Worm (Caenorhabditis elegans) whole organism, L4 larva: ENCODE measurements around the gene nhr-48.

Experiments used
- F10B5.3 ChIP-seq: sonication (generic microtip); optimal IDR thresholded peaks from 2 replicates; lab custom pipeline; 2016; ENCODE audit warnings: mild to moderate bottlenecking, missing genetic modification characterization, missing compliant biosample characterization
- F26F4.8 ChIP-seq: fragments of 200-800 bp; sonication (Bioruptor generic); conservative IDR thresholded peaks from 2 replicates; pipeline ENCODE4 v1.3.6; 2022; ENCODE audit warnings: missing genetic modification characterization, missing compliant biosample characterization
- R02D3.7 ChIP-seq: fragments of 150-350 bp; sonication (generic microtip); optimal IDR thresholded peaks from 3 replicates; lab custom pipeline; 2014; ENCODE audit warnings: missing biosample characterization, missing genetic modification characterization
- Y105C5A.15 ChIP-seq: fragments of 200-800 bp; sonication (Bioruptor generic); IDR thresholded peaks from 2 replicates; pipeline ENCODE4 v1.3.6; 2022; ENCODE audit warnings: missing genetic modification characterization, missing compliant biosample characterization
- Y5F2A.4 ChIP-seq: fragments of 200-800 bp; sonication (Bioruptor generic); optimal IDR thresholded peaks from 2 replicates; lab custom pipeline; 2018; ENCODE audit warnings: mild to moderate bottlenecking, missing genetic modification characterization, missing compliant biosample characterization
- Y75B8A.6 ChIP-seq: fragments of 200-800 bp; sonication (Bioruptor generic); IDR thresholded peaks from 2 replicates; pipeline ENCODE4 v1.3.6; 2022; ENCODE audit warnings: missing genetic modification reagents, missing genetic modification characterization, missing compliant biosample characterization
- ZK546.5 ChIP-seq, 2 experiments: sonication (generic microtip); optimal IDR thresholded peaks; 2 replicates each; lab custom pipeline; 2017; ENCODE audit warnings: missing biosample characterization in 2 of 2, missing genetic modification characterization in 2 of 2
- aly-2 ChIP-seq: sonication (generic microtip); optimal IDR thresholded peaks from 2 replicates; lab custom pipeline; 2018; ENCODE audit warnings: missing biosample characterization, missing genetic modification characterization
- ama-1 ChIP-seq: fragments of 150-350 bp; optimal IDR thresholded peaks from 2 replicates; lab custom pipeline; 2014; ENCODE audit warnings: inconsistent platforms, mixed read lengths
- attf-4 ChIP-seq: sonication (generic microtip); optimal IDR thresholded peaks from 3 replicates; lab custom pipeline; 2017; ENCODE audit warnings: missing biosample characterization, missing genetic modification characterization
- ceh-28 ChIP-seq: fragments of 150-350 bp; optimal IDR thresholded peaks from 2 replicates; lab custom pipeline; 2014; ENCODE audit warnings: missing biosample characterization, missing genetic modification reagents, missing genetic modification characterization
- ceh-32 ChIP-seq: sonication (generic microtip); optimal IDR thresholded peaks from 2 replicates; lab custom pipeline; 2016; ENCODE audit warnings: mild to moderate bottlenecking, missing genetic modification characterization, missing compliant biosample characterization; ENCODE audit not compliant: poor library complexity
- ceh-62 ChIP-seq: sonication (generic microtip); optimal IDR thresholded peaks from 2 replicates; lab custom pipeline; 2017; ENCODE audit warnings: missing biosample characterization, missing genetic modification characterization
- ces-1 ChIP-seq: fragments of 150-350 bp; sonication (generic microtip); optimal IDR thresholded peaks from 4 replicates; lab custom pipeline; 2014; ENCODE audit warnings: missing biosample characterization, missing genetic modification reagents, missing genetic modification characterization
- cey-2 ChIP-seq: sonication (generic microtip); optimal IDR thresholded peaks from 3 replicates; lab custom pipeline; 2017; ENCODE audit warnings: missing genetic modification characterization, mild to moderate bottlenecking, missing compliant biosample characterization, antibody characterized with exemption, borderline replicate concordance; ENCODE audit not compliant: insufficient read depth
- daf-16 ChIP-seq, 3 experiments: sonication (generic microtip); optimal IDR thresholded peaks; 2 replicates each; lab custom pipeline; 2016 to 2017; ENCODE audit warnings: missing genetic modification characterization in 3 of 3, missing genetic modification reagents in 3 of 3, mild to moderate bottlenecking in 2 of 3, missing compliant biosample characterization in 2 of 3, missing biosample characterization in 1 of 3, moderate library complexity in 1 of 3
- daf-8 ChIP-seq: fragments of 200-800 bp; sonication (Bioruptor generic); IDR thresholded peaks from 2 replicates; pipeline ENCODE4 v1.3.6; 2022; ENCODE audit warnings: missing genetic modification characterization, missing compliant biosample characterization
- dmd-6 ChIP-seq: fragments of 200-800 bp; sonication (Bioruptor generic); IDR thresholded peaks from 2 replicates; pipeline ENCODE4 v1.3.6; 2022; ENCODE audit warnings: missing genetic modification reagents, missing genetic modification characterization, missing compliant biosample characterization
- dpl-1 ChIP-seq: fragments of 150-350 bp; optimal IDR thresholded peaks from 2 replicates; lab custom pipeline; 2014; ENCODE audit warnings: missing biosample characterization, missing genetic modification reagents, missing genetic modification characterization
- egl-27 ChIP-seq: sonication (generic microtip); optimal IDR thresholded peaks from 3 replicates; lab custom pipeline; 2017; ENCODE audit warnings: missing biosample characterization, missing genetic modification reagents, missing genetic modification characterization
- egl-43 ChIP-seq: fragments of 200-800 bp; sonication (Bioruptor generic); IDR thresholded peaks from 2 replicates; pipeline ENCODE4 v1.3.6; 2022; ENCODE audit warnings: missing genetic modification reagents, missing genetic modification characterization, missing compliant biosample characterization
- fos-1 ChIP-seq: fragments of 150-350 bp; optimal IDR thresholded peaks from 2 replicates; lab custom pipeline; 2014; ENCODE audit warnings: missing biosample characterization, missing genetic modification characterization
- gei-8 ChIP-seq: fragments of 200-800 bp; sonication (Bioruptor generic); optimal IDR thresholded peaks from 2 replicates; lab custom pipeline; 2018; ENCODE audit warnings: mild to moderate bottlenecking, missing genetic modification characterization, missing compliant biosample characterization
- hlh-30 ChIP-seq: sonication (generic microtip); optimal IDR thresholded peaks from 2 replicates; lab custom pipeline; 2017; ENCODE audit warnings: antibody characterized with exemption, mild to moderate bottlenecking, missing genetic modification characterization, missing compliant biosample characterization; ENCODE audit not compliant: insufficient read depth
- hmg-1.1 ChIP-seq: fragments of 200-800 bp; sonication (Bioruptor generic); IDR thresholded peaks from 2 replicates; pipeline ENCODE4 v1.3.6; 2022; ENCODE audit warnings: missing genetic modification reagents, missing genetic modification characterization, missing compliant biosample characterization
- lim-7 ChIP-seq: fragments of 200-800 bp; sonication (Bioruptor generic); IDR thresholded peaks from 2 replicates; pipeline ENCODE4 v1.3.6; 2022; ENCODE audit warnings: missing genetic modification characterization, missing compliant biosample characterization
- lin-29 ChIP-seq: fragments of 200-800 bp; sonication (Bioruptor generic); IDR thresholded peaks from 2 replicates; pipeline ENCODE4 v1.3.6; 2022; ENCODE audit warnings: missing genetic modification reagents, missing genetic modification characterization, missing compliant biosample characterization
- lin-39 ChIP-seq: fragments of 150-350 bp; optimal IDR thresholded peaks from 2 replicates; lab custom pipeline; 2014; ENCODE audit warnings: missing biosample characterization, missing genetic modification reagents, missing genetic modification characterization
- lir-3 ChIP-seq: sonication (generic microtip); optimal IDR thresholded peaks from 2 replicates; lab custom pipeline; 2016; ENCODE audit warnings: mild to moderate bottlenecking, missing genetic modification characterization, missing compliant biosample characterization
- lsy-2 ChIP-seq, 2 experiments: fragments of 150-350 bp in 1 of 2; sonication (generic microtip) in 1 of 2; optimal IDR thresholded peaks; 2 replicates each; lab custom pipeline; 2014 to 2017; ENCODE audit warnings: missing biosample characterization in 2 of 2, missing genetic modification characterization in 2 of 2
- mdl-1 ChIP-seq, 2 experiments: fragments of 150-350 bp in 1 of 2; sonication (generic microtip) in 1 of 2; optimal IDR thresholded peaks; 2 replicates each; lab custom pipeline; 2014 to 2017; ENCODE audit warnings: missing biosample characterization in 2 of 2, missing genetic modification characterization in 2 of 2
- mep-1 ChIP-seq: fragments of 150-350 bp; sonication (generic microtip); optimal IDR thresholded peaks from 3 replicates; lab custom pipeline; 2014; ENCODE audit warnings: missing biosample characterization, missing genetic modification characterization
- mes-2 ChIP-seq: sonication (generic microtip); optimal IDR thresholded peaks from 2 replicates; lab custom pipeline; 2016; ENCODE audit warnings: missing genotype, mild to moderate bottlenecking, missing genetic modification characterization, missing compliant biosample characterization; ENCODE audit not compliant: poor library complexity, severe bottlenecking
- mxl-3 ChIP-seq: fragments of 200-800 bp; sonication (Bioruptor generic); optimal IDR thresholded peaks from 2 replicates; lab custom pipeline; 2018; ENCODE audit warnings: mild to moderate bottlenecking, missing genetic modification characterization, missing compliant biosample characterization
- nhr-10 ChIP-seq: fragments of 150-350 bp; optimal IDR thresholded peaks from 2 replicates; lab custom pipeline; 2014; ENCODE audit warnings: missing biosample characterization, missing genetic modification characterization
- nhr-111 ChIP-seq: fragments of 200-800 bp; sonication (Bioruptor generic); optimal IDR thresholded peaks from 2 replicates; lab custom pipeline; 2018; ENCODE audit warnings: mild to moderate bottlenecking, missing genetic modification characterization, missing compliant biosample characterization
- nhr-41 ChIP-seq: fragments of 200-800 bp; sonication (Bioruptor generic); IDR thresholded peaks from 2 replicates; pipeline ENCODE4 v1.3.6; 2022; ENCODE audit warnings: missing genetic modification reagents, missing genetic modification characterization, missing compliant biosample characterization
- nhr-42 ChIP-seq: fragments of 200-800 bp; sonication (Bioruptor generic); IDR thresholded peaks from 2 replicates; pipeline ENCODE4 v1.3.6; 2022; ENCODE audit warnings: missing genetic modification characterization, missing compliant biosample characterization
- nhr-6 ChIP-seq: fragments of 150-350 bp; optimal IDR thresholded peaks from 2 replicates; lab custom pipeline; 2014; ENCODE audit warnings: missing biosample characterization, missing genetic modification characterization
- nhr-76 ChIP-seq: fragments of 150-350 bp; optimal IDR thresholded peaks from 2 replicates; lab custom pipeline; 2014; ENCODE audit warnings: missing biosample characterization, missing genetic modification characterization
- nhr-77 ChIP-seq: fragments of 150-350 bp; optimal IDR thresholded peaks from 2 replicates; lab custom pipeline; 2014; ENCODE audit warnings: missing biosample characterization, missing genetic modification characterization
- php-3 ChIP-seq: fragments of 200-800 bp; sonication (Bioruptor generic); IDR thresholded peaks from 2 replicates; pipeline ENCODE4 v1.3.6; 2022; ENCODE audit warnings: missing genetic modification reagents, missing genetic modification characterization, missing compliant biosample characterization
- pqm-1 ChIP-seq: sonication (generic microtip); optimal IDR thresholded peaks from 2 replicates; lab custom pipeline; 2017; ENCODE audit warnings: missing biosample characterization, missing genetic modification characterization
- set-16 ChIP-seq: fragments of 200-800 bp; sonication (Bioruptor generic); IDR thresholded peaks from 2 replicates; pipeline ENCODE4 v1.3.6; 2022; ENCODE audit warnings: missing genetic modification reagents, missing genetic modification characterization, missing compliant biosample characterization
- skn-1 ChIP-seq: fragments of 150-350 bp; optimal IDR thresholded peaks from 2 replicates; lab custom pipeline; 2014; ENCODE audit warnings: missing biosample characterization, missing genetic modification characterization
- spr-1 ChIP-seq: sonication (generic microtip); optimal IDR thresholded peaks from 2 replicates; lab custom pipeline; 2016; ENCODE audit warnings: mild to moderate bottlenecking, missing genetic modification characterization, missing compliant biosample characterization
- spr-3 ChIP-seq: fragments of 200-800 bp; sonication (Bioruptor generic); optimal IDR thresholded peaks from 2 replicates; lab custom pipeline; 2018; ENCODE audit warnings: mild to moderate bottlenecking, missing genetic modification characterization, missing compliant biosample characterization
- tra-1 ChIP-seq: fragments of 200-800 bp; sonication (Bioruptor generic); IDR thresholded peaks from 2 replicates; pipeline ENCODE4 v1.3.6; 2022; ENCODE audit warnings: missing genetic modification reagents, missing genetic modification characterization, missing compliant biosample characterization
- unc-39 ChIP-seq: sonication (generic microtip); optimal IDR thresholded peaks from 2 replicates; lab custom pipeline; 2017; ENCODE audit warnings: missing biosample characterization, missing genetic modification characterization
- unc-62 ChIP-seq, 3 experiments: fragments of 150-350 bp in 1 of 3; sonication (generic microtip); optimal IDR thresholded peaks in 2 of 3; peaks in 1 of 3; 1 replicate in 1 of 3; 2 replicates in 2 of 3; lab custom pipeline; 2014 to 2017; ENCODE audit warnings: missing biosample characterization in 3 of 3, missing genetic modification characterization in 3 of 3, missing genetic modification reagents in 3 of 3, missing genotype in 1 of 3
- zfp-2 ChIP-seq: sonication (generic microtip); optimal IDR thresholded peaks from 2 replicates; lab custom pipeline; 2016; ENCODE audit warnings: mild to moderate bottlenecking, missing genetic modification characterization, missing compliant biosample characterization

The nhr-48 gene

ce11 chrX:15706108-15706676 lies 1.8 kb upstream of the nhr-48 start (continued):
- TF ChIP-seq mep-1 (peak; percentile 25), aly-2 (tag; lab: Kevin White, UChicago) (no peak), attf-4 (tag; lab: Kevin White, UChicago) (no peak), cey-2 (tag; lab: Kevin White, UChicago) (peak; percentile 25), tra-1 (GFP tag; lab: Robert Waterston, UW) (peak; percentile 53), mes-2 (tag; lab: Kevin White, UChicago) (no peak), F26F4.8 (GFP tag; lab: Robert Waterston, UW) (no peak), Y105C5A.15 (GFP tag; lab: Robert Waterston, UW) (no peak), unc-62 (GFP tag; optimal IDR thresholded peaks at IDR 0.05 in 1 of 2; lab: Kevin White, UChicago) (no peak), unc-62 (tag; optimal IDR thresholded peaks at IDR 0.05; lab: Kevin White, UChicago) (no peak), mdl-1 (tag; optimal IDR thresholded peaks at IDR 0.05; lab: Kevin White, UChicago) (peak in 1 of 2 experiments; percentile 60), nhr-77 (peak; percentile 17), Y75B8A.6 (no peak), skn-1 (tag; lab: Kevin White, UChicago) (no peak), nhr-76 (tag; lab: Kevin White, UChicago) (no peak), ama-1 (no peak), nhr-6 (tag; lab: Kevin White, UChicago) (no peak), zfp-2 (tag; lab: Kevin White, UChicago) (no peak), dpl-1 (GFP tag; lab: Kevin White, UChicago) (no peak), hlh-30 (tag; lab: Kevin White, UChicago) (peak; percentile 78), R02D3.7 (no peak), egl-27 (tag; lab: Kevin White, UChicago) (no peak), set-16 (GFP tag; lab: Robert Waterston, UW) (no peak), nhr-41 (no peak), ZK546.5 (tag; optimal IDR thresholded peaks at IDR 0.05; lab: Kevin White, UChicago) (no peak), lsy-2 (tag; optimal IDR thresholded peaks at IDR 0.05; lab: Kevin White, UChicago) (peak in 1 of 2 experiments; percentile 18), daf-16 (GFP tag; optimal IDR thresholded peaks at IDR 0.05; lab: Kevin White, UChicago) (no peak), daf-16 (tag; optimal IDR thresholded peaks at IDR 0.05; lab: Kevin White, UChicago) (no peak), gei-8 (peak; percentile 59), ces-1 (no peak), nhr-42 (GFP tag; lab: Robert Waterston, UW) (no peak), lin-39 (no peak), php-3 (no peak), ceh-28 (tag; lab: Kevin White, UChicago) (no peak), F10B5.3 (no peak), spr-1 (tag; lab: Kevin White, UChicago) (no peak), daf-8 (GFP tag; lab: Robert Waterston, UW) (no peak), unc-39 (no peak), mxl-3 (GFP tag; lab: Kevin White, UChicago) (peak; percentile 60), lir-3 (tag; lab: Kevin White, UChicago) (no peak), hmg-1.1 (GFP tag; lab: Robert Waterston, UW) (no peak), Y5F2A.4 (GFP tag; lab: Kevin White, UChicago) (no peak), dmd-6 (GFP tag; lab: Robert Waterston, UW) (peak; percentile 63), ceh-32 (tag; lab: Kevin White, UChicago) (no peak), lin-29 (no peak), pqm-1 (tag; lab: Kevin White, UChicago) (no peak), nhr-111 (GFP tag; lab: Kevin White, UChicago) (no peak), lim-7 (GFP tag; lab: Robert Waterston, UW) (no peak), spr-3 (GFP tag; lab: Kevin White, UChicago) (no peak), fos-1 (tag; lab: Kevin White, UChicago) (no peak), egl-43 (GFP tag; lab: Robert Waterston, UW) (no peak), nhr-10 (tag; lab: Kevin White, UChicago) (no peak), ceh-62 (tag; lab: Kevin White, UChicago) (no peak)
